Worm (Caenorhabditis elegans): ENCODE measurements around the gene trxr-2.

DNA sequence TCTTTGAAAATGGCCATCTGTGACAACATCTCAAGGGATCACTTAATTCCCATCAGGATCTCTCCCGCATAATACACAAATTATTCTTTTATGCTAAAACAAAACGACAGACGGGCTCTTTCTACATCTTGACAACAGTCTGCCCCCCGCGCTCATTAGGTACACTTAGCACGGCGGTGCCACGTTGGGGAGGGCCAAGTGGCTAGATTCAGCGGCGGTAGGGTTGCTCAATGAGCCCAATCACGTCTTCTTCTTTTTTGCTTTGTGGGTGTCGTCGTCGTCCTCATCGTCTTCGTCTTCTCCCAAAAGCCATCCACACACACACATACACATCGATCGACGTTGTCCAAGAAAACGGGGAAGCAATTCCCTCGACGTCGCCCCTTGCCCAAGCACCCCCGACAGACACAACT lies 40.5 kb upstream of the trxr-2 start:
- TF ChIP-seq mab-9 (GFP tag; IDR thresholded peaks at IDR 0.05) (no peak), alr-1 (tag; optimal IDR thresholded peaks at IDR 0.05; ENCODE audit: borderline replicate concordance) (no peak), nhr-237 (tag; optimal IDR thresholded peaks at IDR 0.05) (no peak), snpc-4 (tag; optimal IDR thresholded peaks at IDR 0.05) (no peak)
